Worm (Caenorhabditis elegans) whole organism, mixed stage, embryonic: ENCODE results near the gene pal-1.
A peak's percentile ranks its signal among the peaks of the same experiment; 100 is the strongest.

Experiments
- bed-3 ChIP-seq: fragments of 200-800 bp; sonication (Bioruptor generic); optimal IDR thresholded peaks from 3 replicates; lab custom pipeline; 2018; ENCODE audit warnings: mild to moderate bottlenecking, missing genetic modification characterization, moderate library complexity, missing compliant biosample characterization
- blmp-1 ChIP-seq: fragments of 150-350 bp; optimal IDR thresholded peaks from 2 replicates; lab custom pipeline; 2014; ENCODE audit warnings: missing biosample characterization, missing genetic modification characterization
- ceh-39 ChIP-seq: fragments of 150-350 bp; optimal IDR thresholded peaks from 2 replicates; lab custom pipeline; 2014; ENCODE audit warnings: missing biosample characterization, missing genetic modification characterization
- ceh-43 ChIP-seq: fragments of 200-800 bp; sonication (Bioruptor generic); optimal IDR thresholded peaks from 2 replicates; lab custom pipeline; 2018; ENCODE audit warnings: mild to moderate bottlenecking, missing genetic modification characterization, moderate library complexity, missing compliant biosample characterization
- ces-1 ChIP-seq: fragments of 150-350 bp; optimal IDR thresholded peaks from 2 replicates; lab custom pipeline; 2014; ENCODE audit warnings: missing biosample characterization, missing genetic modification reagents, missing genetic modification characterization
- cnd-1 ChIP-seq: fragments of 200-800 bp; sonication (Bioruptor generic); optimal IDR thresholded peaks from 2 replicates; lab custom pipeline; 2018; ENCODE audit warnings: mild to moderate bottlenecking, missing genetic modification characterization, missing compliant biosample characterization
- drap-1 ChIP-seq: fragments of 200-800 bp; sonication (Bioruptor generic); optimal IDR thresholded peaks from 3 replicates; lab custom pipeline; 2018; ENCODE audit warnings: mild to moderate bottlenecking, missing genetic modification characterization, missing compliant biosample characterization
- elt-1 ChIP-seq: sonication (generic microtip); optimal IDR thresholded peaks from 2 replicates; lab custom pipeline; 2017; ENCODE audit warnings: missing genetic modification characterization, mild to moderate bottlenecking, missing compliant biosample characterization, antibody characterized with exemption, moderate library complexity, borderline replicate concordance; ENCODE audit not compliant: insufficient read depth
- elt-3 ChIP-seq: fragments of 150-350 bp; optimal IDR thresholded peaks from 2 replicates; lab custom pipeline; 2014; ENCODE audit warnings: missing biosample characterization, missing genetic modification characterization
- flh-1 ChIP-seq: fragments of 200-800 bp; sonication (Bioruptor generic); optimal IDR thresholded peaks from 2 replicates; lab custom pipeline; 2018; ENCODE audit warnings: mild to moderate bottlenecking, missing genetic modification characterization, moderate library complexity, missing compliant biosample characterization
- ham-2 ChIP-seq: fragments of 200-800 bp; sonication (Bioruptor generic); optimal IDR thresholded peaks from 2 replicates; lab custom pipeline; 2018; ENCODE audit warnings: mild to moderate bottlenecking, missing genetic modification characterization, missing compliant biosample characterization
- hlh-1 ChIP-seq: fragments of 150-350 bp; optimal IDR thresholded peaks from 2 replicates; lab custom pipeline; 2014; ENCODE audit warnings: missing biosample characterization, missing genetic modification reagents, missing genetic modification characterization
- lin-32 ChIP-seq: fragments of 200-800 bp; sonication (Bioruptor generic); optimal IDR thresholded peaks from 2 replicates; lab custom pipeline; 2018; ENCODE audit warnings: mild to moderate bottlenecking, missing genetic modification characterization, missing compliant biosample characterization
- lsy-2 ChIP-seq: fragments of 150-350 bp; optimal IDR thresholded peaks from 2 replicates; lab custom pipeline; 2014; ENCODE audit warnings: missing biosample characterization, missing genetic modification characterization
- mab-5 ChIP-seq: fragments of 150-350 bp; optimal IDR thresholded peaks from 2 replicates; lab custom pipeline; 2014; ENCODE audit warnings: missing biosample characterization, missing genetic modification characterization
- mep-1 ChIP-seq: fragments of 150-350 bp; optimal IDR thresholded peaks from 2 replicates; lab custom pipeline; 2017; ENCODE audit warnings: missing biosample characterization, missing genetic modification reagents, missing genetic modification characterization, inconsistent platforms
- nhr-12 ChIP-seq: fragments of 150-350 bp; optimal IDR thresholded peaks from 2 replicates; lab custom pipeline; 2014; ENCODE audit warnings: missing biosample characterization, missing genetic modification characterization
- nhr-2 ChIP-seq: fragments of 150-350 bp; optimal IDR thresholded peaks from 2 replicates; lab custom pipeline; 2014; ENCODE audit warnings: missing biosample characterization, missing genetic modification characterization
- nhr-237 ChIP-seq: fragments of 150-350 bp; optimal IDR thresholded peaks from 2 replicates; lab custom pipeline; 2014; ENCODE audit warnings: missing biosample characterization, missing genetic modification characterization
- nhr-28 ChIP-seq: fragments of 150-350 bp; optimal IDR thresholded peaks from 2 replicates; lab custom pipeline; 2014; ENCODE audit warnings: missing biosample characterization, missing genetic modification characterization
- nhr-76 ChIP-seq: sonication (generic microtip); optimal IDR thresholded peaks from 2 replicates; lab custom pipeline; 2017; ENCODE audit warnings: missing biosample characterization, missing genetic modification characterization
- sem-2 ChIP-seq: fragments of 200-800 bp; sonication (Bioruptor generic); optimal IDR thresholded peaks from 2 replicates; lab custom pipeline; 2018; ENCODE audit warnings: mild to moderate bottlenecking, missing genetic modification characterization, missing compliant biosample characterization
- snpc-4 ChIP-seq: fragments of 150-350 bp; optimal IDR thresholded peaks from 2 replicates; lab custom pipeline; 2014; ENCODE audit warnings: missing biosample characterization, missing genetic modification characterization
- tbx-8 ChIP-seq: fragments of 200-800 bp; sonication (Bioruptor generic); optimal IDR thresholded peaks from 2 replicates; lab custom pipeline; 2018; ENCODE audit warnings: mild to moderate bottlenecking, missing genetic modification characterization, moderate library complexity, missing compliant biosample characterization
- unc-120 ChIP-seq: sonication (generic microtip); optimal IDR thresholded peaks from 2 replicates; lab custom pipeline; 2017; ENCODE audit warnings: missing genetic modification characterization, missing compliant biosample characterization; ENCODE audit not compliant: poor library complexity, severe bottlenecking
- zip-8 ChIP-seq: fragments of 150-350 bp; optimal IDR thresholded peaks from 2 replicates; lab custom pipeline; 2014; ENCODE audit warnings: missing biosample characterization, missing genetic modification characterization
- ztf-11 ChIP-seq: fragments of 150-350 bp; optimal IDR thresholded peaks from 2 replicates; lab custom pipeline; 2014; ENCODE audit warnings: missing biosample characterization, missing genetic modification characterization

The pal-1 gene

DNA sequence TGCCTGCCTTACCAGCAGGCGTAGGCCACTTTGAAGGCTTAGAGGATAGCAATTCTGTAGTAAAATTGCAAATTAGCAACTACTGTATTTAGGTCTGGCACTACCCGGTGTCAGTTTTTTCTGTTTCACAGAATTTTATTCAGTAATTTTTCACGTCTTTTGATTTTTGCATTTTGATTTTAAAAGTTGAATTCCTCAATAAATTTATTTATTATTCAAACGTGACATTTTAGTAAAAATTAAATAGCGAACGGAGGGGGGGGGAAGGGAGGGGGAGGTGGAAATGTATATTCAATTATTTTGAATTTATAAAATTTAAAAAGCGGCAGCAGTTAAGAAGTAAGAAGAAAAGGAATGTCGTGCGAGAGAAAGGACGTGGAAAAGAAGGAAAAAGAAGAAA lies 7.9 kb upstream of the pal-1 start, which contains the start of gene F26A1.4:
Gene F26A1.4 (plus strand): TSS at position 301 of the 400 bp plus-strand sequence.
- TF ChIP-seq tbx-8, result no peak
- TF ChIP-seq ham-2 (GFP tag; lab: Kevin White, UChicago), result no peak
- no peak for TF ChIP-seq mep-1
- no peak for TF ChIP-seq mab-5 (tag; lab: Kevin White, UChicago)
- TF ChIP-seq bed-3, result no peak
- TF ChIP-seq zip-8 (tag; lab: Kevin White, UChicago), result no peak
- TF ChIP-seq hlh-1 (tag; lab: Kevin White, UChicago), result no peak
- no peak for TF ChIP-seq ceh-43 (GFP tag; lab: Kevin White, UChicago)
- no peak for TF ChIP-seq sem-2 (GFP tag; lab: Kevin White, UChicago)
- TF ChIP-seq snpc-4 (tag; lab: Kevin White, UChicago), result no peak
- TF ChIP-seq elt-3, result no peak

DNA sequence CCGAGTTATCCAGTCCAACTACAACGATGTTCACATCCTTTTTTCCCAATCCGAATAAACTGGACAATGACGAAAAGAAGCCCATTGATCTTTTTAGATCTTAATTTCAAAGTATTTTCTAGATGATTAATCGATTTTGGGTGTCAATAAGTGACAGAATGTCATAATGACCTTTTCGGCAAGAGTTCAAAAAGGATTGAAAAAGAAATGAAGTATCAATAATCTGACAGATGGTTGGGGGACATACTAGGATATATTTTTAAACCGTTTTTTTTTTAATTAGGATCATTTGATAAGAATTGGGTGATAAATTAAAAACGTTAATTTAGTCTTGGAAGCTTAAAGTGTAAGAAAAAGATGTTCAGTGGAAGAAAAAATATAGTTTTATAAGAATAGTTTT lies 5.4 kb upstream of the pal-1 start, which contains the start of gene arl-6:
Gene arl-6 (minus strand): TSS at position 101 of the 400 bp plus-strand sequence.
- no peak for TF ChIP-seq nhr-12
- TF ChIP-seq tbx-8, result no peak
- TF ChIP-seq nhr-76 (tag; lab: Kevin White, UChicago), result no peak
- TF ChIP-seq zip-8 (tag; lab: Kevin White, UChicago), result no peak

DNA sequence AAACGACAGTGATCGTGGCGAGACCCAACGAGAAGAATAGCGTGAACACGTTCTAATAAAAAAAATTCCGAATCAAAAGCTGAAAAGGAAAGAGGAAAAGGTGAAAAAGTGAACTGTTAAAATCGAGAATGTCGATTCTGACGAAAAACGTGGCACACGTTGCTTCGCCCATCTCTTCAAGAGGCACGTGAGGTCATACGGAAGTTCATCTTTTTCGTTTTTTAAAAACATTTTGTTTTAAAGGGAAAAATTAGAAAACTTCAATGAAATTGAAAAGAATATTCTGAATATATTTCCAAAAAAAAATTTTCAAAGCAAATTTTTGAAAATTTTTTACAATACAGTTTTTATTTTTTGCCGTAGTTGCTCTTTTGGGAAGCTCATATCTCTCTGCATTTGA lies 1.8 kb upstream of the pal-1 start, which contains the start of gene C38D4.7:
Gene C38D4.7 (minus strand): TSS at position 101 of the 400 bp plus-strand sequence.
- TF ChIP-seq zip-8 (tag; lab: Kevin White, UChicago) (no peak), unc-120 (tag; lab: Kevin White, UChicago) (no peak), elt-3 (no peak), ham-2 (GFP tag; lab: Kevin White, UChicago) (no peak), hlh-1 (tag; lab: Kevin White, UChicago) (no peak), tbx-8 (no peak), elt-1 (tag; lab: Kevin White, UChicago) (no peak), nhr-28 (tag; lab: Kevin White, UChicago) (no peak), lin-32 (GFP tag; lab: Kevin White, UChicago) (no peak), bed-3 (no peak), ceh-43 (GFP tag; lab: Kevin White, UChicago) (no peak), lsy-2 (tag; lab: Kevin White, UChicago) (no peak), cnd-1 (tag; lab: Kevin White, UChicago) (no peak)

DNA sequence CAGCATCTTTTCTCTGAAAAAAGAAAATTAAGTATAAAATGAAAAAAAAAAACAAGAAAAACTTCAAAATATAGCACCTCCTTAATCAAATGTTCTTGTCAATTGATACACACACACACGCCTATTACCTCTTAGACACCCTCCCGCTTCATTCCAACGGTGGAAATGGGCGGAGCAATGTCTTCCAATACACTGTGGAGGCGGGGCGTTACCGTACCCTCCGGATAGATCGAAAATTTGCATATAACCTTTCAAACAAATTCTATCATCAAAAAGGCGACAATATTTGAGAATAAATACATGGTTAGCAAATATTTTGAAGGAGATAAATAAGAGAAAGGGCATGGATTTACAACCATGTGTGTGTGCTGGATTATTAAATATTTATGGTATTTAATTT lies 1.3 kb downstream of the pal-1 start:
- TF ChIP-seq elt-3, result no peak
- peak; percentile 87 for TF ChIP-seq lsy-2 (tag; lab: Kevin White, UChicago)

DNA sequence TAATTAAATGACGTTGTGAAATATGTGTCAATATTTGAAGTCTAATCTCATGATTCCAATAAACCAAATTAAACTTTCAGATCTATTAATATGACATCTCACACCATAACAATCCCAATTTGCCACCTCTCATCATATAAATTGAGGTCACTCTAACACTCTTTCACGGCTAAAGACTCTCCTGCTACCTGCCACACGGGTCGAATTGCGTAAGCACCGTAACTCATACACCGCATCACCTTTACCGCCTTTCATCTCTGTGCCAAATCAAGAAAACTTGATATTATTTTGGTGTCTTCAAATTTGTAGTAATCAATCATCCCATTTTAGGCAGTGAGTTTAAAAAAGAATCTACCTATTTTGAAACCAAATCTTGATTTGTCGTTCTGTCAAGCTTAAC lies 3.0 kb downstream of the pal-1 start:
- TF ChIP-seq mep-1 (no peak), ceh-43 (GFP tag; lab: Kevin White, UChicago) (no peak), nhr-2 (tag; lab: Kevin White, UChicago) (peak; percentile 95)

DNA sequence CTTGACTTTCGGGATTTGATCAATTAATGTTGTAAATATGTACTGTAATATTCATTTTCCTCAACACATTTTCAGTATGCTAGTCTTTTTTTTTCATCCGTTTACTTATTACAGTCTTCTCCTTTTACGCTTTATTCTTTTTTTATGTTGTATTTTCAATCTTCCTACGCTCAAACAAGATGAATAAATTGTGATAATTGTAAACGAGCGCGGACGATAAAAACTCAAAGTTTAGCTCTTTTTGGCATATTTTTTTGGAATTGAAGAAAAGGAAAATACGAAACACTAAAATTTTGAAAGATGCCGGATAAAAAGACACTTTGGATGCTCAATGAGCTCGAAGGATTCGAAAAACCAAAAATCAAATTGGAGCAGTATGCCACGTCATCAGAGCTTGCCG lies 6.7 kb downstream of the pal-1 start, which contains the start of gene metl-5:
Gene metl-5 (plus strand): TSS at position 301 of the 400 bp plus-strand sequence.
- TF ChIP-seq mab-5 (tag; lab: Kevin White, UChicago), result no peak
- TF ChIP-seq blmp-1 (tag; lab: Kevin White, UChicago), result no peak
- no peak for TF ChIP-seq snpc-4 (tag; lab: Kevin White, UChicago)
- TF ChIP-seq ces-1 (GFP tag; lab: Kevin White, UChicago), result no peak
- no peak for TF ChIP-seq ham-2 (GFP tag; lab: Kevin White, UChicago)
- no peak for TF ChIP-seq ceh-43 (GFP tag; lab: Kevin White, UChicago)
- no peak for TF ChIP-seq elt-1 (tag; lab: Kevin White, UChicago)
- no peak for TF ChIP-seq hlh-1 (tag; lab: Kevin White, UChicago)
- no peak for TF ChIP-seq nhr-237 (tag; lab: Kevin White, UChicago)
- no peak for TF ChIP-seq ceh-39 (tag; lab: Kevin White, UChicago)
- no peak for TF ChIP-seq ztf-11 (tag; lab: Kevin White, UChicago)
- TF ChIP-seq elt-3, result no peak
- TF ChIP-seq cnd-1 (tag; lab: Kevin White, UChicago), result no peak
- TF ChIP-seq flh-1 (GFP tag; lab: Kevin White, UChicago), result no peak
- no peak for TF ChIP-seq nhr-76 (tag; lab: Kevin White, UChicago)
- no peak for TF ChIP-seq drap-1 (GFP tag; lab: Kevin White, UChicago)
